Worm (Caenorhabditis elegans): Measurements from ENCODE around the gene sss-1.

The sss-1 gene

DNA sequence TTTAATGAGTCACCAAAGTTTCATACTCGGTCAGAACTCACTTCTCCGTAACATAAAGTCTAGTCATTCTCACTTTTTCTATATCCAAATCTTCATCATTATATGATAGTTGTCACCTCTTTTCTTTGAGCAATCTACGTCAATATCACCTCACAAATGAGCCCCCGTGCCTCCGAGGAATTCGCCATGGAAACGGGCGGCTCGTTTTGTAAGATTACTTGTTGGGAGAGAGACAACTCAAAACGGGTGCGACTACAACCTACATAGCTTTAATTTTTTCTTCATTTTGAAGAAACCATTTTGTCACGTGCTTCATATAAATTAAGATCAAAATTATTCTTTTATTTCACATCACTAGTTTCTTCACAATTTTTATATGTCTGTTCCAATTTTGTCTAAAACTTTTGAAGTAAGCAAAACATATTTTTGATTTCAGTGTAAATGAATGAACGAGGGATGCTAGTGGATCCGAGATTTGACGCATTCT, 14.6 kb downstream of the sss-1 start, which contains the start of gene nhr-4:
Gene nhr-4 (plus strand): TSS at position 437 of the 487 bp plus-strand sequence.
- no peak for TF ChIP-seq ceh-58 (GFP tag; IDR thresholded peaks at IDR 0.05)
- no peak for TF ChIP-seq K11D2.4 (GFP tag; IDR thresholded peaks at IDR 0.05)
- TF ChIP-seq tbx-9 (tag; optimal IDR thresholded peaks at IDR 0.05; ENCODE audit: borderline replicate concordance): no peak
- TF ChIP-seq zfh-2 (GFP tag; conservative IDR thresholded peaks at IDR 0.05): no peak
- TF ChIP-seq madf-8 (GFP tag; conservative IDR thresholded peaks at IDR 0.05): no peak
- no peak for TF ChIP-seq atf-7 (tag; optimal IDR thresholded peaks at IDR 0.05)
- no peak for TF ChIP-seq unc-62 (GFP tag; optimal IDR thresholded peaks at IDR 0.05)
- TF ChIP-seq F37B4.10 (GFP tag; IDR thresholded peaks at IDR 0.05): no peak
- TF ChIP-seq B0019.2 (GFP tag; conservative IDR thresholded peaks at IDR 0.05): no peak
- TF ChIP-seq K12H6.12 (tag; optimal IDR thresholded peaks at IDR 0.05): no peak
- no peak for TF ChIP-seq zim-3 (tag; optimal IDR thresholded peaks at IDR 0.05)
- no peak for TF ChIP-seq nfyb-1 (GFP tag; IDR thresholded peaks at IDR 0.05)
- no peak for TF ChIP-seq bed-1 (GFP tag; IDR thresholded peaks at IDR 0.05)
- TF ChIP-seq die-1 (tag; optimal IDR thresholded peaks at IDR 0.05): no peak
- TF ChIP-seq egrh-3 (GFP tag; IDR thresholded peaks at IDR 0.05): no peak
- no peak for TF ChIP-seq ztf-28 (GFP tag; IDR thresholded peaks at IDR 0.05)
- no peak for TF ChIP-seq efl-1 (GFP tag; optimal IDR thresholded peaks at IDR 0.05)
- TF ChIP-seq B0035.1 (tag; optimal IDR thresholded peaks at IDR 0.05): no peak
- TF ChIP-seq nfya-1 (tag; optimal IDR thresholded peaks at IDR 0.05; ENCODE audit: borderline replicate concordance, insufficient read depth): no peak
- TF ChIP-seq snpc-3.4 (tag; optimal IDR thresholded peaks at IDR 0.05): no peak

DNA sequence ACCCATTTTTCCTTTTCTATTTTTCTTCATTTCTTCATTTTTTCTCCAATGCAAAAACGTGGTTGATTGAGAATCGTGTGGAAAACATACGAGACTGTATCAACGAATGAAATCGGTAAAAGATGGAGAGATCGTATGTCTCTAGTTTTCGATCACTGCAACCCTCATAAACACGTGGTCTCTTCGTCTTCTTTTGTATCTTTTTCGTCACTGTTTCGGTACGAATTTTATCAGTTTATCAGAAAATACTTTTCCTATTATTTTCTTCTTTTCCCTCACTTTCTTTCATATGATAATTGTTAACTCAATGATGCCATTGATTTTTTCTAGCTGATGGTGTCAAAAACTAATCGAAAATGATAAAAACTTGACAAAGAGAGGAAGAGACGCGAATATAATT, 17.9 kb downstream of the sss-1 start:
- TF ChIP-seq dox-1 (GFP tag; IDR thresholded peaks at IDR 0.05) (no peak), cebp-1 (GFP tag; IDR thresholded peaks at IDR 0.05) (no peak), cebp-1 (tag; optimal IDR thresholded peaks at IDR 0.05) (peak; percentile 47), lin-40 (tag; optimal IDR thresholded peaks at IDR 0.05) (peak; percentile 52), aptf-3 (GFP tag; IDR thresholded peaks at IDR 0.05) (no peak), repo-1 (tag; optimal IDR thresholded peaks at IDR 0.05) (no peak), madf-10 (tag; optimal IDR thresholded peaks at IDR 0.05) (no peak), nhr-80 (tag; optimal IDR thresholded peaks at IDR 0.05) (peak; percentile 89), attf-5 (GFP tag; optimal IDR thresholded peaks at IDR 0.05) (peak; percentile 14), B0336.3 (GFP tag; IDR thresholded peaks at IDR 0.05) (no peak), atf-7 (tag; optimal IDR thresholded peaks at IDR 0.05) (peak; percentile 0), ztf-22 (GFP tag; optimal IDR thresholded peaks at IDR 0.05) (no peak), Y53F4B.3 (GFP tag; IDR thresholded peaks at IDR 0.05) (no peak), mxl-1 (tag; optimal IDR thresholded peaks at IDR 0.05) (no peak), let-607 (tag; optimal IDR thresholded peaks at IDR 0.05) (peak in 1 of 2 experiments; percentile 8), nfyb-1 (GFP tag; IDR thresholded peaks at IDR 0.05) (no peak)

ce11 chrIV:9873837-9874236, 19.7 kb downstream of the sss-1 start:
- TF ChIP-seq lin-40 (tag; optimal IDR thresholded peaks at IDR 0.05) (peak; percentile 16), madf-10 (tag; optimal IDR thresholded peaks at IDR 0.05) (peak; percentile 9), dox-1 (GFP tag; IDR thresholded peaks at IDR 0.05) (0 out of 2 replicates have a peak, but pooled peaks have one; percentile 21), nhr-80 (tag; optimal IDR thresholded peaks at IDR 0.05) (peak; percentile 53), attf-5 (GFP tag; optimal IDR thresholded peaks at IDR 0.05) (peak; percentile 51), nfyb-1 (GFP tag; IDR thresholded peaks at IDR 0.05) (peak; percentile 22; the same call in 1 of the 2 replicates), rpc-1 (optimal IDR thresholded peaks at IDR 0.05) (no peak), rpc-1 (tag; optimal IDR thresholded peaks at IDR 0.05) (no peak), ZK185.1 (tag; optimal IDR thresholded peaks at IDR 0.05; ENCODE audit: poor library complexity, severe bottlenecking) (peak; percentile 36), cebp-1 (GFP tag; IDR thresholded peaks at IDR 0.05) (no peak), cebp-1 (tag; optimal IDR thresholded peaks at IDR 0.05) (peak; percentile 61), snpc-3.4 (tag; optimal IDR thresholded peaks at IDR 0.05) (no peak), mcd-1 (GFP tag; IDR thresholded peaks at IDR 0.05) (0 out of 2 replicates have a peak, but pooled peaks have one; percentile 35), hmg-1.2 (GFP tag; IDR thresholded peaks at IDR 0.05) (peak; percentile 80; the same call in 1 of the 2 replicates), lsl-1 (GFP tag; optimal IDR thresholded peaks at IDR 0.05) (no peak), efl-1 (GFP tag; optimal IDR thresholded peaks at IDR 0.05) (no peak), sptf-2 (GFP tag; optimal IDR thresholded peaks at IDR 0.05) (no peak)

Measured in whole organism, young adult.